Fruit fly (Drosophila melanogaster) S2 (cell line): ENCODE data around the gene m.

Experiments
- CG8478 ChIP-seq: fragments of >200 bp; optimal IDR thresholded peaks from 2 replicates; lab custom pipeline; 2018
- CTCF ChIP-seq, 2 experiments: fragments of >200 bp; optimal IDR thresholded peaks; 2 replicates each; lab custom pipeline; 2018

The m gene

DNA sequence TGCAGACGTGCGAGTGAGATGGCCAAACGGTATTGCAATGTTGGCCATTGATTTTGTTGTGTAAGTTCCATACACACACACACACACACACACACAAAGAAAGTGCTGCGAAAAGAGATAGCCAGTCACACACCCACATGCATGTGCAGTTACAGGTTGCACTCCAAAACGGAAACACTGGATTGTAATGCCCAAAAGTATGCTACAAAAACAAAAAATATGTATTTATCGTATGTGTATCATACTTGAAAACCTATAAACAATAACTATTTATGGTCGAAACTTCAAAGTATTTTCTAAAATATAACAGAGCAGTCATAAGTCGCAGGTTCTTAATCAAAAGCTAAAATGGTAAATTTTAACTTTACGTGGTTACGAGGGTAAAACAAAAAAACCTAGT lies 24.1 kb upstream of the m start:
- TF ChIP-seq CG8478 (lab: Kevin White, UChicago), result no peak
- no peak for TF ChIP-seq CTCF (optimal IDR thresholded peaks at IDR 0.05; lab: Kevin White, UChicago)

- TF ChIP-seq CTCF (optimal IDR thresholded peaks at IDR 0.05; lab: Kevin White, UChicago) (no peak), CG8478 (lab: Kevin White, UChicago) (no peak)
These were observed 22.4 kb upstream of the m start, which contains the start of gene inaF-C for dm6 chrX:11731665-11732064. inaF-C (minus strand) TSS chrX:11731765.

dm6 chrX:11732670-11733069 lies 21.4 kb upstream of the m start, which contains the start of gene inaF-B:
inaF-B (minus strand) TSS chrX:11732770.
- TF ChIP-seq CTCF (optimal IDR thresholded peaks at IDR 0.05; lab: Kevin White, UChicago), result no peak
- no peak for TF ChIP-seq CG8478 (lab: Kevin White, UChicago)

DNA sequence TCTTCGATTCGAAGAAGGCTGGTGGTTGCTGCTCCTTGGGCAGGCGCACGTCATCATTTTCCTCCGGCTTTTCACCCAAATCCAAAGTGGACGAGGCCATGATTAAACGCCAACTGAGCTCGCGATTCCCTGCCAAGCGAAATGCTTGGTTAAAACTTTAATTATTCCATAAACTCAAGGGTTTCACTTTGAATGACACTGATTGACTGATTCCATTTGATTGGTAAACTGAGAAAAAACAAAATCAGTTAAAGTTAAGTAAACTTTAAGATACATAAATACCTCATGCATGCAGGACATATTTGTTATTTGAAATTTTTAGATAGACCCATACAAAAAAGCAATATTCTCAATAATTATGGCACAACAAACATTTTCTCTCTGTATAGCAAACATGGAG lies 20.3 kb upstream of the m start, which contains the start of gene inaF-A:
inaF-A (minus strand) TSS at position 101 of the 400 bp plus-strand sequence.
- no peak for TF ChIP-seq CTCF (optimal IDR thresholded peaks at IDR 0.05; lab: Kevin White, UChicago)
- no peak for TF ChIP-seq CG8478 (lab: Kevin White, UChicago)

DNA sequence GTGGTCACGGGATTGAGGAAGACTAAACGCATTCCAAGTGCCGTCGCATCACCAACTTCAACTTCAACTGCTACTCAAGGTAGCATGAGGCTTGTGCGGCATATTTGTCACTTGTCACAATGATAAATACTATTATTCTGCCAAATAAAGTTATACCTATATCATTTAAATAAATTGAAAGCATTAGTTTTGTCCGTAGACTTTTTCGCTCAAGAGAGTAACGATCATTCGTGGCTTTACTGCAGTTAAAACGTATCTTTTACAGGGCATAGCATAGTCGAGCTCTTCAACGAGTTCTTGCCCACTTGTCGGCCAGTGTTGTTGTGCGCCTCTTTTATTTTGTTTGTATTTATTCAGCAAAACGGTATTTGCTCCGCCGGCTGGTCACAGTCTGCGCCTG lies 17.7 kb upstream of the m start:
- TF ChIP-seq CG8478 (lab: Kevin White, UChicago) (no peak), CTCF (optimal IDR thresholded peaks at IDR 0.05; lab: Kevin White, UChicago) (no peak)

DNA sequence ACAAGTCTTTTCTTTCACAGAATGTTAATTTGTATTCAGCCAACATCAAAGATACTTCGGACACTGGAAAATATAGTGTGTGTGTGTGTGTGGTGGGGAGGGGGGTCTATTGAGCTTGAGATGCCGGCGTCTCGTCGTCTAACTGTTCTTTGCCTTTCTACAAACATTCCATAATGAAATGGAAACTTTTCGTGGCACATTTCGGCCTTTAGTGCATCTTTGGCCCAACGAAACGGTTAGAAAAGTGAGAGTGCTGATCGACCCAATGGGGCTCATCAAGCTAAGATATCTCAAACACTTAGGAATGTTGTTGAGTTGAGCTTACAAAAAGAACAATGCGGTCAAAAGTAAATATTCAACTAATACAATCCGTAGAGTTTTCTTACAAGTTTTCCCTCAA lies 2.8 kb downstream of the m start:
- TF ChIP-seq CTCF (optimal IDR thresholded peaks at IDR 0.05; lab: Kevin White, UChicago) (no peak), CG8478 (lab: Kevin White, UChicago) (no peak)

DNA sequence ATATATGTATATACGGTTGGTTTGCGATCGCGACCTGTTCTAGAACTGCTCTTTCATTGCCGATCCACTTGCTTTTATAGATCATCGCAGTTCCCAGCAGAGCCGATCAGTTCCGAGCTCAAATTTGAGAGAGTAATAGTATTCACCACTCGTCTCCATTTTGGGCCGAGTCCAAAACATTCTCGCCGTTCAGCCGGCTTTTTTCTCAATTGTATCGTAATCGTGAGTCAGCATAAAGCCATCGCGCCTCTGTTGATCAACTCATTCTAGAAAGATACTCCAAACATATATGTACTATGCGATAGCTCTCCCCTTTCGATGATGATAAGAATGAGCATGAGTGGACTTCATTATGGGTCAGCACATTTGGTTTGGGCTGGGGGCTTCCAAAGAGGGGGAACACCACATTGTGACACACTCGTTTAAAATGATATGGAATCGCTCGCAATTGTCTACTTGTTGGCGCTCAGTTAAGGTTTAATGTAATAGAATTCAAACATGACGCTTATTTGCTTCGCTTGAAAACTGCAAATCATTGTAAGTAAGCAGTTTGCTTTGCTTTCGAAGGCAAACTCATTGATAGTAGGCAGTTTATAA lies 10.6 kb downstream of the m start, which contains the start of gene CG9360:
CG9360 (minus strand) TSS at position 51 of the 597 bp plus-strand sequence.
- TF ChIP-seq CG8478 (lab: Kevin White, UChicago), result no peak

- TF ChIP-seq CTCF (optimal IDR thresholded peaks at IDR 0.05; lab: Kevin White, UChicago) (no peak), CG8478 (lab: Kevin White, UChicago) (no peak)
These were observed 15.4 kb downstream of the m start for dm6 chrX:11769435-11769834.

DNA sequence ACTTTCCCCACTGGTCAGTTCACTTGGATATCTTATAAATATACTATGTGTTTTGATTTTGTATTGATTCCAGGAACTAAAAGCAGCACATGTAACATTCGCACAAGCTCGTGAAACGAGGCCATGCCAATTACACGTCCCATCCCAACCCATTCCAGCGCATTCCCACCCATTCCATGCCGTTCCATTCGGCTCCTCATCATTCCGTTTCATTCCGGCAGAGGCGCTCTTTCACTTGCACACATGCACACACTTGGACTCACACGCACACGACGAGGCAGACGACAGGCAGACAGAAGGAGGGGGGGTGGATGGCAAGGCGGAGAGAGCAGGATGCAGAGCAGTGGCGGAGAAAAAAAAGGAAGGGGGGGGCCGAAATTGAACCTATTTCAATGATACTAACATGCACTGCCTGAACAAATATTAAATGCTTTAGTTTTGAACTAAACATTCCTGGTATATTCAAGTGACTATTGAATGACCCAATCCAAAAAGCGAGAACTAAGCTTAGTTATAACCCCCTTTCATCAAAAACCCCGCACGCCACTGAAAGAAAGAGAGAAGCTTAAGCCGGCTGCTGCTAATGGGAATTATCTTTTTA lies 22.0 kb downstream of the m start:
- no peak for TF ChIP-seq CTCF (optimal IDR thresholded peaks at IDR 0.05; lab: Kevin White, UChicago)
- no peak for TF ChIP-seq CG8478 (lab: Kevin White, UChicago)

dm6 chrX:11778734-11779220 lies 24.7 kb downstream of the m start, which contains the start of gene dy:
dy (minus strand) TSS chrX:11778784.
- TF ChIP-seq CTCF (optimal IDR thresholded peaks at IDR 0.05; lab: Kevin White, UChicago) (no peak), CG8478 (lab: Kevin White, UChicago) (no peak)

dm6 chrX:11784997-11785396 lies 30.9 kb downstream of the m start:
- TF ChIP-seq CTCF (optimal IDR thresholded peaks at IDR 0.05; lab: Kevin White, UChicago), result no peak
- no peak for TF ChIP-seq CG8478 (lab: Kevin White, UChicago)

DNA sequence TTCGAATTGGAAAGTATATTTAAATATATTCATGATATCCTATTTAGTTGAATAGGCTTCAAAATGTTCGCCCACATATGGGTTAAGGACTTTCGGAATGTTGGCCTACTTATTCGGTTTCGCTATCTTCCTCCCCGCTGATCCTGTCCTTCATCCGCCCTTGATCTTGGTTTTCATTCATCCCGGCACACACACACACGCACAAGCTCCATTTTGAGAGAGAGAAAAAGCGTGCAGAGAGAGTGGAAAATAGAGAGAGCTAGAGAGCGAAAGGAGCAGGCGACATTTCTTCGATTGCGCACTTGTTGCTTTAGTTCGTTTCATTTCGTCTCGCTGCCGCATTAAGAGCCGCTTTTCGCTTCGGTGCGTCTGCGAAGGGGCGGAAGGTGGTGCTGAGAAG lies 33.0 kb downstream of the m start, which contains the start of gene Karl:
Karl (plus strand) TSS at position 301 of the 400 bp plus-strand sequence.
- TF ChIP-seq CTCF (optimal IDR thresholded peaks at IDR 0.05; lab: Kevin White, UChicago) (no peak), CG8478 (lab: Kevin White, UChicago) (no peak)

DNA sequence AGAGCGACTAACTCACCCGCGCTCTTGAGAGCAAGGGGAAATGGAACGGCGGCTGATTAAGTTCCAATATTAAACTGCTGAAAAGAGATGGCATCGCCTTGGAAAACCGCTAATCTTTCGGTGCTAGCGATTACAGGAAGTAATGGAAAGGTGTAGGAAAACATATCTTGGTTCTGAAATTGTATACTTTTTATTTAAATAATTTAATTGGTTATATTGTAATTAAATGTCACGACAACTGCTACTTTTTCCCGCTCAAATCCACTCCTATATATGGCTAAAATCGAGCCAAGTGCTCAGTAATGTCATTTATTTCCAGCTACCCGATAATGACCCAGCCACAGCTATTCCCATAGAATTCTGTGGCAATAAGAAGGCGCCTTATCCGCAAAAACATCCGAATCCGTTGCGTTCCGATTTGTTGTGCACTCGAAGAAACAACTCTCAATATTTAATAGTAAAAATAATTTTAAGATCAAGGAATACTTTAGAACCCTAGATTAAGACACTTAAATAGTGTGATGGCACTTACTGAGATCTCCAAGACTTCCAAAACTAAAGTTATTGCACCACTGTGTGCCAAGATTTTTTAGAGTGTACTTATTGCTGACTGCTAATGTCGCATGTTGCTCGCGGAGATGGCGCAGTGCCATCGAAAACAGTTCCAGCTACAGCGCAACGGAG lies 34.3 kb downstream of the m start:
- TF ChIP-seq CTCF (optimal IDR thresholded peaks at IDR 0.05; lab: Kevin White, UChicago) (no peak), CG8478 (lab: Kevin White, UChicago) (no peak)

DNA sequence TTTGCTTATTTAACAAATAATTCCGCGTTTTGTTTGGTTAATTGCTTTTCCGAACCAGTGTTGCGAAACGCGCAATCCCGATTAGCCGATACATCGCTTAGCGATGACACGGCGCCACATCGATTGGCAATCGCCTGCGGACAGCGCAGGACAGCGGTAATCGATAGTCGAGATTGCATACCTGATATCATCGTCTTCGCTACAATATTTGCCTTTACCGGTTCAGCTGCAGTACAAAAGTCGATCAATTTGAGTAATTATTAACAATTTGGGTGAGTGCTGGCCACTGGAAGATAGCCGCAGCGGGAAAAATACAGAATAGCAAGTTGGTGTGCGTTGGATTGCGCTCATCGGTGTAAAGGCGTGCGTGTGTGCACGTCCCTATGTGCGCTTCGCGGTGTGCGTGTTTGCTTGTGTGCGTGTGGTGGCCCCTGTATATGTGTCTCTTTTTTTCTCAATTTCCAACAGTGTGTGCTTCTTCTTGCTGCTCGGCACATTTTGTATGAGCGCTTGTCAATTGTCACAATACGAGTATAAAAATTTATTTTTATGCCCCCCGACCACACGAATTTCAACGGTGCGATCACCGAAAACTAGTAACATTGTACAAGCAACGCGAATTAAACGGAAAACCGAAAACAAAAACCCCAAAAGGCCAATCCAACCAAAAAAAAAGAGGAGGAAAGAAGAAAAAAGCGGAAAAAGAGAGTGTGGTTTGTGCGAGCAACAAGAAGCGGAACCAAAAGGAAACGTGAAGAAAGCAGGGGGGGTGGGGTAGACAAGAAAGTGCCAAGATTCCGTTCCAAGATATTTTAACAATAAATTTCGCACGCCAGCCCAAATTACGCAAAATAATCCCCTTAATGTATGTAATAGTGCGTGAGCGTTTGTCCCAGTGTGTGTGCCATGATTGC lies 38.6 kb downstream of the m start, which contains the start of gene CkIIbeta:
CkIIbeta (plus strand) TSS at position 119 of the 914 bp plus-strand sequence.
- TF ChIP-seq CTCF (optimal IDR thresholded peaks at IDR 0.05; lab: Kevin White, UChicago) (peak in 1 of 2 experiments; percentile 19), CG8478 (lab: Kevin White, UChicago) (no peak)
